Worm (Caenorhabditis elegans) whole organism, young adult: ENCODE results near the gene T21B4.15.

Experiments
- B0019.2 ChIP-seq: fragments of 200-800 bp; sonication (Bioruptor generic); conservative IDR thresholded peaks from 2 replicates; pipeline ENCODE4 v1.3.6; 2022; ENCODE audit warnings: missing genetic modification reagents, missing genetic modification characterization, missing compliant biosample characterization
- C17E4.6 ChIP-seq: fragments of 200-800 bp; sonication (Bioruptor generic); IDR thresholded peaks from 2 replicates; pipeline ENCODE4 v1.3.6; 2022; ENCODE audit warnings: missing genetic modification reagents, missing genetic modification characterization, missing compliant biosample characterization
- D2030.7 ChIP-seq: fragments of 200-800 bp; sonication (Bioruptor generic); IDR thresholded peaks from 2 replicates; pipeline ENCODE4 v1.3.6; 2022; ENCODE audit warnings: missing genetic modification reagents, missing genetic modification characterization, missing compliant biosample characterization
- F10E7.11 ChIP-seq: sonication (generic microtip); optimal IDR thresholded peaks from 2 replicates; lab custom pipeline; 2017; ENCODE audit warnings: mild to moderate bottlenecking, missing genetic modification characterization, moderate library complexity, missing compliant biosample characterization
- F33H1.4 ChIP-seq: fragments of 200-800 bp; sonication (Bioruptor generic); IDR thresholded peaks from 2 replicates; pipeline ENCODE4 v1.3.6; 2022; ENCODE audit warnings: missing genetic modification reagents, missing genetic modification characterization, missing compliant biosample characterization
- F39B2.1 ChIP-seq: fragments of 200-800 bp; sonication (Bioruptor generic); IDR thresholded peaks from 2 replicates; pipeline ENCODE4 v1.3.6; 2022; ENCODE audit warnings: missing genetic modification reagents, missing genetic modification characterization, missing compliant biosample characterization
- F55B11.4 ChIP-seq: sonication (generic microtip); optimal IDR thresholded peaks from 2 replicates; lab custom pipeline; 2016; ENCODE audit warnings: missing compliant biosample characterization, missing genetic modification characterization, borderline replicate concordance; ENCODE audit not compliant: insufficient read depth
- T07F8.4 ChIP-seq: sonication (generic microtip); optimal IDR thresholded peaks from 2 replicates; lab custom pipeline; 2016; ENCODE audit warnings: mild to moderate bottlenecking, missing genetic modification characterization, moderate library complexity, missing compliant biosample characterization
- Y53G8AR.9 ChIP-seq: fragments of 200-800 bp; sonication (Bioruptor generic); conservative IDR thresholded peaks from 2 replicates; pipeline ENCODE4 v1.3.6; 2022; ENCODE audit warnings: missing genetic modification reagents, missing genetic modification characterization, missing compliant biosample characterization
- Y56A3A.18 ChIP-seq: fragments of 200-800 bp; sonication (Bioruptor generic); IDR thresholded peaks from 2 replicates; pipeline ENCODE4 v1.3.6; 2022; ENCODE audit warnings: missing genetic modification reagents, missing genetic modification characterization, missing compliant biosample characterization
- Y79H2A.3 ChIP-seq: fragments of 200-800 bp; sonication (Bioruptor generic); conservative IDR thresholded peaks from 2 replicates; pipeline ENCODE4 v1.3.6; 2022; ENCODE audit warnings: missing genetic modification reagents, missing genetic modification characterization, missing compliant biosample characterization
- Y95B8A.8 ChIP-seq: fragments of 200-800 bp; sonication (Bioruptor generic); IDR thresholded peaks from 2 replicates; pipeline ENCODE4 v1.3.6; 2022; ENCODE audit warnings: missing genetic modification reagents, missing genetic modification characterization, missing compliant biosample characterization
- ZK185.1 ChIP-seq: sonication (generic microtip); optimal IDR thresholded peaks from 2 replicates; lab custom pipeline; 2016; ENCODE audit warnings: mild to moderate bottlenecking, missing genetic modification characterization, missing compliant biosample characterization; ENCODE audit not compliant: poor library complexity, severe bottlenecking
- ama-1 ChIP-seq, 3 experiments: fragments of 150-350 bp in 1 of 3; sonication (generic microtip) in 2 of 3; optimal IDR thresholded peaks; 2 replicates each; lab custom pipeline; 2014 to 2018; ENCODE audit warnings: missing biosample characterization in 2 of 3, missing genetic modification characterization in 2 of 3, missing genetic modification reagents in 2 of 3
- atf-7 ChIP-seq: sonication (generic microtip); optimal IDR thresholded peaks from 2 replicates; lab custom pipeline; 2017; ENCODE audit warnings: mild to moderate bottlenecking, missing genetic modification characterization, missing compliant biosample characterization
- attf-5 ChIP-seq: fragments of 200-800 bp; sonication (Bioruptor generic); optimal IDR thresholded peaks from 2 replicates; lab custom pipeline; 2018; ENCODE audit warnings: mild to moderate bottlenecking, missing genetic modification characterization, missing compliant biosample characterization
- ccch-3 ChIP-seq: fragments of 200-800 bp; sonication (Bioruptor generic); optimal IDR thresholded peaks from 2 replicates; lab custom pipeline; 2018; ENCODE audit warnings: mild to moderate bottlenecking, missing genetic modification characterization, missing compliant biosample characterization
- cebp-1 ChIP-seq, 2 experiments: fragments of 200-800 bp in 1 of 2; sonication (Bioruptor generic) in 1 of 2; sonication (generic microtip) in 1 of 2; IDR thresholded peaks in 1 of 2; optimal IDR thresholded peaks in 1 of 2; 2 replicates each; pipeline versions ENCODE4 v1.3.6 to Lab custom; 2017 to 2022; ENCODE audit warnings: missing compliant biosample characterization in 2 of 2, missing genetic modification characterization in 2 of 2, mild to moderate bottlenecking in 1 of 2, missing genetic modification reagents in 1 of 2, moderate library complexity in 1 of 2
- cebp-2 ChIP-seq: fragments of 200-800 bp; sonication (Bioruptor generic); IDR thresholded peaks from 2 replicates; pipeline ENCODE4 v1.3.6; 2022; ENCODE audit warnings: missing genetic modification characterization, missing compliant biosample characterization
- ceh-100 ChIP-seq: fragments of 200-800 bp; sonication (Bioruptor generic); IDR thresholded peaks from 2 replicates; pipeline ENCODE4 v1.3.6; 2022; ENCODE audit warnings: missing genetic modification reagents, missing genetic modification characterization, missing compliant biosample characterization
- die-1 ChIP-seq: sonication (generic microtip); optimal IDR thresholded peaks from 2 replicates; lab custom pipeline; 2016; ENCODE audit warnings: missing genotype, mild to moderate bottlenecking, missing genetic modification characterization, missing compliant biosample characterization
- dpff-1 ChIP-seq: sonication (generic microtip); optimal IDR thresholded peaks from 2 replicates; lab custom pipeline; 2017; ENCODE audit warnings: mild to moderate bottlenecking, missing genetic modification characterization, missing compliant biosample characterization
- dpl-1 ChIP-seq: fragments of 150-350 bp; optimal IDR thresholded peaks from 2 replicates; lab custom pipeline; 2014; ENCODE audit warnings: missing biosample characterization, missing genetic modification reagents, missing genetic modification characterization
- egl-18 ChIP-seq: fragments of 200-800 bp; sonication (Bioruptor generic); IDR thresholded peaks from 2 replicates; pipeline ENCODE4 v1.3.6; 2022; ENCODE audit warnings: missing genetic modification reagents, missing genetic modification characterization, missing compliant biosample characterization
- ekl-4 ChIP-seq: fragments of 200-800 bp; sonication (Bioruptor generic); IDR thresholded peaks from 2 replicates; pipeline ENCODE4 v1.3.6; 2022; ENCODE audit warnings: missing genetic modification reagents, missing genetic modification characterization, missing compliant biosample characterization
- him-1 ChIP-seq: sonication (generic microtip); optimal IDR thresholded peaks from 2 replicates; lab custom pipeline; 2016; ENCODE audit warnings: missing genotype, missing genetic modification reagents, missing genetic modification characterization, missing compliant biosample characterization
- let-526 ChIP-seq: fragments of 200-800 bp; sonication (Bioruptor generic); IDR thresholded peaks from 2 replicates; pipeline ENCODE4 v1.3.6; 2022; ENCODE audit warnings: missing genetic modification reagents, missing genetic modification characterization, missing compliant biosample characterization
- lin-26 ChIP-seq: fragments of 200-800 bp; sonication (Bioruptor generic); IDR thresholded peaks from 2 replicates; pipeline ENCODE4 v1.3.6; 2022; ENCODE audit warnings: missing genetic modification reagents, missing genetic modification characterization, missing compliant biosample characterization
- lin-35 ChIP-seq, 3 experiments: fragments of 150-350 bp in 2 of 3; sonication (generic microtip) in 1 of 3; optimal IDR thresholded peaks; 2 replicates each; lab custom pipeline; 2014 to 2018; ENCODE audit warnings: missing biosample characterization in 3 of 3, missing genetic modification characterization in 3 of 3, missing genetic modification reagents in 3 of 3
- lin-40 ChIP-seq: sonication (generic microtip); optimal IDR thresholded peaks from 2 replicates; lab custom pipeline; 2016; ENCODE audit warnings: missing genetic modification characterization, mild to moderate bottlenecking, missing compliant biosample characterization, missing genotype, missing genetic modification reagents
- lsl-1 ChIP-seq: fragments of 200-800 bp; sonication (Bioruptor generic); optimal IDR thresholded peaks from 2 replicates; lab custom pipeline; 2018; ENCODE audit warnings: mild to moderate bottlenecking, missing genetic modification characterization, moderate library complexity, missing compliant biosample characterization
- madf-3 ChIP-seq: fragments of 200-800 bp; sonication (Bioruptor generic); IDR thresholded peaks from 2 replicates; pipeline ENCODE4 v1.3.6; 2022; ENCODE audit warnings: missing genetic modification reagents, missing genetic modification characterization, missing compliant biosample characterization
- madf-6 ChIP-seq: fragments of 200-800 bp; sonication (Bioruptor generic); IDR thresholded peaks from 2 replicates; pipeline ENCODE4 v1.3.6; 2022; ENCODE audit warnings: missing genetic modification reagents, missing genetic modification characterization, missing compliant biosample characterization
- nhr-179 ChIP-seq: sonication (generic microtip); optimal IDR thresholded peaks from 2 replicates; lab custom pipeline; 2016; ENCODE audit warnings: mild to moderate bottlenecking, missing genetic modification characterization, missing compliant biosample characterization
- nhr-90 ChIP-seq: sonication (generic microtip); optimal IDR thresholded peaks from 2 replicates; lab custom pipeline; 2016; ENCODE audit warnings: missing genotype, mild to moderate bottlenecking, missing genetic modification characterization, missing compliant biosample characterization
- pbrm-1 ChIP-seq: fragments of 200-800 bp; sonication (Bioruptor generic); IDR thresholded peaks from 2 replicates; pipeline ENCODE4 v1.3.6; 2022; ENCODE audit warnings: missing genetic modification reagents, missing genetic modification characterization, missing compliant biosample characterization
- rec-8 ChIP-seq, 2 experiments: sonication (generic microtip); optimal IDR thresholded peaks; 2 replicates each; lab custom pipeline; 2016; ENCODE audit warnings: mild to moderate bottlenecking in 2 of 2, missing genetic modification characterization in 2 of 2, missing genetic modification reagents in 2 of 2, missing genotype in 2 of 2, missing biosample characterization in 1 of 2, missing compliant biosample characterization in 1 of 2, moderate library complexity in 1 of 2
- xnd-1 ChIP-seq: sonication (generic microtip); optimal IDR thresholded peaks from 2 replicates; lab custom pipeline; 2016; ENCODE audit warnings: missing genotype, missing genetic modification reagents, missing genetic modification characterization, missing compliant biosample characterization
- ztf-18 ChIP-seq: sonication (generic microtip); optimal IDR thresholded peaks from 2 replicates; lab custom pipeline; 2016; ENCODE audit warnings: missing genotype, mild to moderate bottlenecking, missing genetic modification characterization, missing compliant biosample characterization
- ztf-28 ChIP-seq: fragments of 200-800 bp; sonication (Bioruptor generic); IDR thresholded peaks from 2 replicates; pipeline ENCODE4 v1.3.6; 2022; ENCODE audit warnings: missing genetic modification reagents, missing genetic modification characterization, missing compliant biosample characterization
- ztf-6 ChIP-seq: fragments of 200-800 bp; sonication (Bioruptor generic); IDR thresholded peaks from 2 replicates; pipeline ENCODE4 v1.3.6; 2022; ENCODE audit warnings: missing genetic modification reagents, missing genetic modification characterization, missing compliant biosample characterization

Gene T21B4.15

ce11 chrII:12459422-12459821 lies 30.6 kb upstream of the T21B4.15 start, which contains the start of gene tag-281 (continued):
- TF ChIP-seq rec-8 (tag; optimal IDR thresholded peaks at IDR 0.05; lab: Kevin White, UChicago) (no peak), Y56A3A.18 (no peak), F39B2.1 (GFP tag; lab: Robert Waterston, UW) (no peak), dpl-1 (GFP tag; lab: Kevin White, UChicago) (peak; percentile 89), D2030.7 (GFP tag; lab: Robert Waterston, UW) (peak; percentile 28; the same call in 1 of the 2 replicates)

DNA sequence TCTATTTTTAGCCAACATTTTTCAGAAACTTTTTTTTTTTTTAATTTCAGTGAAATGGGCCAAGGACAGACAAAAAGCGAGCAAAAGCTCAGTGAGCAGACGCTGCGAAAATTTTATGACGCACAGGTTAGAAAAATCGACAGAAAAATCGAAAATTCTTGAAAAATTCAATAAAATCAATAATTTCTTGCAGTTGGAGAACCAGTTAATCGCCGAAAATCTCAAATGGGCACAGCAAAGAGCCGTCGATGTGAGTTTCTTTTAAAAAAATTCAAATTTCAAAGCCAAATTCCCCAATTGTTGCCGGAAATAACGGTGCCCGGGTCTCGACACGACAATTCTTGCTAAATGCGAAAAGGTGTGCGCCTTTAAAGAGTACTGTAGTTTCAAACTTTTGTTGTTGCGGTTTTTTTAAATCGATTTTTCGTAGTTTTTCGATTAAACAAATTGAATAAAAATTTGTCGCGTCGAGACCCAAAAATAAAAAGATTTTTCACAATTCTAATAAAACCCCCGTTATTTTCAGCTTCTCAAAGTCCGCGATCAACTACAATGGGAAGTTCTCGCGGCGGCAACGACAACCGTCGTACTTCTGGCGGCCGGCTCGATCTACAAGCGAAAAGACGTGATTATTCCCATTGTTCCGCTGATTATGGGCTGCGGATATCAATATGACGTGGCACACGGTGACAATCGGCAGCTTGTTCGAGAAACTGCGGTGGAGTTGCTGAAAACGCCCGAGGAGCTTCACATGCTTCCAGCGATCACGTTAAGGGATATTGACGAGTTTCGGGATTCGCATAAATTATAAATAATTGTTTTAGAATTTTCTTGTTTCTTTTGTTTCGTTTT lies 29.2 kb upstream of the T21B4.15 start, which contains the start of gene tag-280:
Gene tag-280, plus strand, starts transcription at position 51 of the 852 bp plus-strand sequence.
- peak; percentile 75 for TF ChIP-seq lsl-1 (GFP tag; lab: Kevin White, UChicago)
- TF ChIP-seq B0019.2 (GFP tag; lab: Robert Waterston, UW): no peak
- TF ChIP-seq ZK185.1: no peak
- no peak for TF ChIP-seq Y79H2A.3
- TF ChIP-seq F33H1.4 (GFP tag; lab: Robert Waterston, UW): peak; percentile 66
- TF ChIP-seq xnd-1 (tag; lab: Kevin White, UChicago): peak; percentile 36
- no peak for TF ChIP-seq lin-26
- TF ChIP-seq let-526 (GFP tag; lab: Robert Waterston, UW): no peak
- no peak for TF ChIP-seq ekl-4
- TF ChIP-seq F55B11.4 (tag; lab: Kevin White, UChicago): no peak
- TF ChIP-seq madf-6 (GFP tag; lab: Robert Waterston, UW): peak; percentile 61; the same call in 1 of the 2 replicates
- TF ChIP-seq nhr-179 (tag; lab: Kevin White, UChicago): no peak
- TF ChIP-seq Y53G8AR.9: no peak
- no peak for TF ChIP-seq lin-40 (tag; lab: Kevin White, UChicago)
- TF ChIP-seq ztf-6: no peak

ce11 chrII:12462244-12462643 lies 27.8 kb upstream of the T21B4.15 start, which contains the start of gene F15A4.2:
TSS of gene F15A4.2 (plus strand) at chrII:12462544.
- TF ChIP-seq cebp-1 (GFP tag; IDR thresholded peaks at IDR 0.05; lab: Robert Waterston, UW) (no peak), cebp-1 (tag; optimal IDR thresholded peaks at IDR 0.05; lab: Kevin White, UChicago) (no peak), him-1 (tag; lab: Kevin White, UChicago) (no peak), die-1 (tag; lab: Kevin White, UChicago) (no peak), nhr-179 (tag; lab: Kevin White, UChicago) (no peak), pbrm-1 (GFP tag; lab: Robert Waterston, UW) (no peak), lin-35 (GFP tag; optimal IDR thresholded peaks at IDR 0.05; lab: Kevin White, UChicago) (no peak), F39B2.1 (GFP tag; lab: Robert Waterston, UW) (no peak), Y95B8A.8 (GFP tag; lab: Robert Waterston, UW) (no peak), C17E4.6 (GFP tag; lab: Robert Waterston, UW) (no peak), egl-18 (GFP tag; lab: Robert Waterston, UW) (no peak), madf-3 (no peak), dpl-1 (GFP tag; lab: Kevin White, UChicago) (no peak)

ce11 chrII:12465557-12465956 lies 24.4 kb upstream of the T21B4.15 start, which contains the start of gene sre-37:
TSS of gene sre-37 (plus strand) at chrII:12465857.
- TF ChIP-seq nhr-90 (no peak), attf-5 (GFP tag; lab: Kevin White, UChicago) (no peak), lsl-1 (GFP tag; lab: Kevin White, UChicago) (no peak), cebp-2 (no peak), lin-40 (tag; lab: Kevin White, UChicago) (no peak), ztf-18 (tag; lab: Kevin White, UChicago) (no peak), T07F8.4 (tag; lab: Kevin White, UChicago) (no peak), atf-7 (no peak), ceh-100 (GFP tag; lab: Robert Waterston, UW) (no peak), lin-26 (no peak), ama-1 (optimal IDR thresholded peaks at IDR 0.05; lab: Kevin White, UChicago) (no peak), ama-1 (GFP tag; optimal IDR thresholded peaks at IDR 0.05; lab: Kevin White, UChicago) (no peak), ccch-3 (GFP tag; lab: Kevin White, UChicago) (no peak), B0019.2 (GFP tag; lab: Robert Waterston, UW) (no peak), ztf-28 (GFP tag; lab: Robert Waterston, UW) (no peak), F10E7.11 (tag; lab: Kevin White, UChicago) (no peak), dpff-1 (tag; lab: Kevin White, UChicago) (no peak)
